Worm (Caenorhabditis elegans) whole organism, L1 larva: ENCODE measurements around the gene pqn-10.

ENCODE experiments used
- C04F5.9 ChIP-seq: sonication (generic microtip); optimal IDR thresholded peaks from 2 replicates; lab custom pipeline; 2016; ENCODE audit warnings: missing genetic modification characterization, missing compliant biosample characterization
- C16A3.4 ChIP-seq: fragments of 150-350 bp; optimal IDR thresholded peaks from 2 replicates; lab custom pipeline; 2014; ENCODE audit warnings: missing biosample characterization, missing genetic modification characterization
- aha-1 ChIP-seq: fragments of 150-350 bp; optimal IDR thresholded peaks from 2 replicates; lab custom pipeline; 2014; ENCODE audit warnings: missing biosample characterization, missing genetic modification characterization
- ama-1 ChIP-seq: fragments of 150-350 bp; optimal IDR thresholded peaks from 2 replicates; lab custom pipeline; 2014
- blmp-1 ChIP-seq: fragments of 150-350 bp; optimal IDR thresholded peaks from 2 replicates; lab custom pipeline; 2014; ENCODE audit warnings: missing biosample characterization, missing genetic modification characterization
- ceh-8 ChIP-seq: fragments of 200-800 bp; sonication (Bioruptor generic); optimal IDR thresholded peaks from 2 replicates; lab custom pipeline; 2018; ENCODE audit warnings: mild to moderate bottlenecking, missing genetic modification characterization, moderate library complexity, missing compliant biosample characterization
- ceh-82 ChIP-seq, 3 experiments: fragments of 150-350 bp in 1 of 3; sonication (generic microtip) in 2 of 3; optimal IDR thresholded peaks; 2 replicates each; lab custom pipeline; 2014 to 2017; ENCODE audit warnings: missing biosample characterization in 3 of 3, missing genetic modification characterization in 3 of 3
- ces-1 ChIP-seq: fragments of 150-350 bp; optimal IDR thresholded peaks from 2 replicates; lab custom pipeline; 2014; ENCODE audit warnings: missing biosample characterization, missing genetic modification reagents, missing genetic modification characterization
- dsc-1 ChIP-seq: sonication (generic microtip); optimal IDR thresholded peaks from 2 replicates; lab custom pipeline; 2016; ENCODE audit warnings: mild to moderate bottlenecking, missing genetic modification characterization, missing compliant biosample characterization
- elt-2 ChIP-seq: sonication (generic microtip); optimal IDR thresholded peaks from 2 replicates; lab custom pipeline; 2016; ENCODE audit warnings: missing genetic modification characterization, mild to moderate bottlenecking, inconsistent platforms, missing compliant biosample characterization, missing genetic modification reagents
- elt-3 ChIP-seq, 6 experiments: fragments of 150-350 bp in 1 of 6; sonication (generic microtip); optimal IDR thresholded peaks; 2 replicates each; lab custom pipeline; 2017 to 2018; ENCODE audit warnings: missing biosample characterization in 6 of 6, missing genetic modification characterization in 6 of 6, inconsistent platforms in 1 of 6
- ets-5 ChIP-seq: fragments of 200-800 bp; sonication (Bioruptor generic); IDR thresholded peaks from 2 replicates; pipeline ENCODE4 v1.3.6; 2022; ENCODE audit warnings: missing genetic modification characterization, missing compliant biosample characterization
- fkh-10 ChIP-seq: sonication (generic microtip); optimal IDR thresholded peaks from 2 replicates; lab custom pipeline; 2017; ENCODE audit warnings: missing biosample characterization, missing genetic modification reagents, missing genetic modification characterization
- grh-1 ChIP-seq: fragments of 200-800 bp; sonication (Bioruptor generic); IDR thresholded peaks from 2 replicates; pipeline ENCODE4 v1.3.6; 2022; ENCODE audit warnings: missing genetic modification reagents, missing genetic modification characterization, missing compliant biosample characterization
- irx-1 ChIP-seq: sonication (generic microtip); optimal IDR thresholded peaks from 2 replicates; lab custom pipeline; 2016; ENCODE audit warnings: missing genetic modification characterization, missing compliant biosample characterization
- lin-13 ChIP-seq: fragments of 150-350 bp; optimal IDR thresholded peaks from 2 replicates; lab custom pipeline; 2014; ENCODE audit warnings: missing biosample characterization, missing genetic modification reagents, missing genetic modification characterization
- lin-14 ChIP-seq: fragments of 200-800 bp; sonication (Bioruptor generic); optimal IDR thresholded peaks from 2 replicates; lab custom pipeline; 2018; ENCODE audit warnings: mild to moderate bottlenecking, missing genetic modification characterization, moderate library complexity, missing compliant biosample characterization
- lin-15B ChIP-seq: fragments of 150-350 bp; sonication (generic microtip); optimal IDR thresholded peaks from 3 replicates; lab custom pipeline; 2014; ENCODE audit warnings: missing biosample characterization, missing genetic modification characterization
- lir-3 ChIP-seq: sonication (generic microtip); optimal IDR thresholded peaks from 2 replicates; lab custom pipeline; 2016; ENCODE audit warnings: mild to moderate bottlenecking, missing genetic modification characterization, moderate library complexity, missing compliant biosample characterization; ENCODE audit not compliant: poor library complexity
- mep-1 ChIP-seq: fragments of 150-350 bp; optimal IDR thresholded peaks from 2 replicates; lab custom pipeline; 2014; ENCODE audit warnings: missing biosample characterization, missing genetic modification characterization
- nhr-28 ChIP-seq: fragments of 150-350 bp; optimal IDR thresholded peaks from 2 replicates; lab custom pipeline; 2014; ENCODE audit warnings: missing biosample characterization, missing genetic modification characterization
- nhr-71 ChIP-seq: sonication (generic microtip); optimal IDR thresholded peaks from 2 replicates; lab custom pipeline; 2016; ENCODE audit warnings: mild to moderate bottlenecking, missing genetic modification characterization, moderate library complexity, missing compliant biosample characterization
- nhr-76 ChIP-seq: sonication (generic microtip); optimal IDR thresholded peaks from 2 replicates; lab custom pipeline; 2017; ENCODE audit warnings: missing biosample characterization, missing genetic modification characterization
- nhr-77 ChIP-seq: fragments of 150-350 bp; optimal IDR thresholded peaks from 2 replicates; lab custom pipeline; 2014; ENCODE audit warnings: missing biosample characterization, missing genetic modification characterization
- nhr-84 ChIP-seq: sonication (generic microtip); optimal IDR thresholded peaks from 2 replicates; lab custom pipeline; 2017; ENCODE audit warnings: missing biosample characterization, missing genetic modification characterization
- pqm-1 ChIP-seq: sonication (generic microtip); optimal IDR thresholded peaks from 3 replicates; lab custom pipeline; 2017; ENCODE audit warnings: missing biosample characterization, missing genetic modification characterization
- rnt-1 ChIP-seq: sonication (generic microtip); optimal IDR thresholded peaks from 2 replicates; lab custom pipeline; 2016; ENCODE audit warnings: mild to moderate bottlenecking, missing genetic modification characterization, moderate library complexity, missing compliant biosample characterization
- skn-1 ChIP-seq: fragments of 150-350 bp; optimal IDR thresholded peaks from 2 replicates; lab custom pipeline; 2014; ENCODE audit warnings: missing biosample characterization, missing genetic modification characterization
- sox-4 ChIP-seq: sonication (generic microtip); optimal IDR thresholded peaks from 2 replicates; lab custom pipeline; 2016; ENCODE audit warnings: missing genetic modification characterization, missing compliant biosample characterization
- sup-37 ChIP-seq: fragments of 200-800 bp; sonication (Bioruptor generic); optimal IDR thresholded peaks from 2 replicates; lab custom pipeline; 2018; ENCODE audit warnings: mild to moderate bottlenecking, missing genetic modification characterization, missing compliant biosample characterization
- tbx-2 ChIP-seq: sonication (generic microtip); optimal IDR thresholded peaks from 2 replicates; lab custom pipeline; 2016; ENCODE audit warnings: missing genetic modification characterization, missing compliant biosample characterization
- unc-130 ChIP-seq: fragments of 150-350 bp; optimal IDR thresholded peaks from 2 replicates; lab custom pipeline; 2017; ENCODE audit warnings: missing biosample characterization, missing genetic modification characterization, inconsistent platforms
- unc-62 ChIP-seq: fragments of 150-350 bp; optimal IDR thresholded peaks from 2 replicates; lab custom pipeline; 2014; ENCODE audit warnings: missing biosample characterization, missing genetic modification reagents, missing genetic modification characterization
- unc-86 ChIP-seq: sonication (generic microtip); optimal IDR thresholded peaks from 2 replicates; lab custom pipeline; 2016; ENCODE audit warnings: missing genetic modification characterization, missing compliant biosample characterization
- xbp-1 ChIP-seq: sonication (generic microtip); optimal IDR thresholded peaks from 2 replicates; lab custom pipeline; 2016; ENCODE audit warnings: missing genetic modification characterization, missing compliant biosample characterization
- zip-4 ChIP-seq: fragments of 200-800 bp; sonication (Bioruptor generic); optimal IDR thresholded peaks from 2 replicates; lab custom pipeline; 2018; ENCODE audit warnings: mild to moderate bottlenecking, missing genetic modification characterization, moderate library complexity, missing compliant biosample characterization

The pqn-10 gene

DNA sequence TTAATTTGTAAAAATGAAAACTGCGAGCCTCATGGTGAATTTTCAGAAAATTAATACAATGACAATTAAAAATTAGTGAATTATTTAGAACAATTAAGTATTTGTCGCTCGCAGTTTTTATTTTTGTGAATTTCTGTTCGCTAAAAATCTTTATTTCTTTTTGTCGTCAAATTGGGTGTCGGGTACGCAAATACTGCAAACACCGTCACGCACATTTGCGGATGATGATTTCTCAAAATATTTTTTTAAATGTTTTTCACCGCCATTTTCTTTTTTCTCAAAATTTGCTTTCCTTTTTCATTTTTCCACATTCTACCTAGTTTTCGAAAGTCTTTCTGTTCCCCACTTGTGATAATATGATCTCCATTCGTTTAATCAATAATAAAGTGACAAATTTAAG lies 39.1 kb upstream of the pqn-10 start (continued):
- no peak for TF ChIP-seq nhr-28
- peak; percentile 98 for TF ChIP-seq skn-1 (tag; lab: Kevin White, UChicago)

DNA sequence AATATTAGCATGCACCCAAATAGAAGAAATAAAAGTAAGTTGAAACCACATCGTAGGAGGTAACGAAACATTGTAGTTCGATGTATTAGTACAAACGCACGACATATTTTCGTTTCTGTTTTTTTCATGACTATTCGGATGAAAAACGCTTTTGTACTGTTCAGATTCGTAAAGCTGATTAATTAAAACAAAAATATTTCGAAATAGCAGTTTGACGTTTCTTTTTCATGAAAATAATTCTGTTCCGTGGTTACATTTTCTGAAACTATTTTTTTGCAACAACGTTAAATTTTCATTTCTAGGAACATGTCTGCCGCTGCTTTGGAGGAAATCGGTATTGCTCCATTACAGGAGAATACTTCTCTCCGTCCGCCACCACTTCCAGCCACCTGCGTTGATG lies 38.5 kb upstream of the pqn-10 start, which contains the start of gene rpt-3:
TSS of gene rpt-3 (plus strand) at position 301 of the 400 bp plus-strand sequence.
- TF ChIP-seq ces-1 (GFP tag; lab: Kevin White, UChicago) (no peak), zip-4 (GFP tag; lab: Kevin White, UChicago) (no peak), ets-5 (no peak), irx-1 (tag; lab: Kevin White, UChicago) (no peak), blmp-1 (tag; lab: Kevin White, UChicago) (no peak), rnt-1 (no peak), grh-1 (GFP tag; lab: Robert Waterston, UW) (no peak), unc-86 (tag; lab: Kevin White, UChicago) (no peak), lir-3 (no peak), ceh-82 (tag; optimal IDR thresholded peaks at IDR 0.05; lab: Kevin White, UChicago) (no peak), nhr-77 (tag; lab: Kevin White, UChicago) (no peak), sup-37 (no peak), unc-62 (no peak), dsc-1 (tag; lab: Kevin White, UChicago) (no peak), C16A3.4 (tag; lab: Kevin White, UChicago) (no peak), lin-14 (GFP tag; lab: Kevin White, UChicago) (no peak), ama-1 (lab: Kevin White, UChicago) (no peak), nhr-71 (no peak), lin-13 (GFP tag; lab: Kevin White, UChicago) (no peak)

DNA sequence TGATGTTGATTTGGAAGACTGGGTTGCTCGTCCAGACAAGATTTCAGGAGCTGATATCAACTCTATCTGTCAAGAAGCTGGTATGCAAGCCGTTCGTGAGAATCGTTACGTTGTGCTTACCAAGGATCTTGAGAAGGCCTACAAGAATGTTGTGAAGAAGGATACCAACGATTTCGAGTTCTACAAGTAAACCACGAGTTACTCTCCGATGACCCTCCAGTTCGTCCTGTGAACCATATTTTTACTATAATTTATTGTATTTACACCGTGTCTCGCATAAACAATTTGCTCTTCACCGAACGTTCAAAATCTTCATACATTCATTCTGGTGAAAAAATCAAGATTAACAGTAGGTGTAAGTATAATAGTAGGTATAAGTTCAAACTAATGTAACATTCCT lies 37.0 kb upstream of the pqn-10 start:
- TF ChIP-seq zip-4 (GFP tag; lab: Kevin White, UChicago) = no peak
- no peak for TF ChIP-seq elt-2 (tag; lab: Kevin White, UChicago)

DNA sequence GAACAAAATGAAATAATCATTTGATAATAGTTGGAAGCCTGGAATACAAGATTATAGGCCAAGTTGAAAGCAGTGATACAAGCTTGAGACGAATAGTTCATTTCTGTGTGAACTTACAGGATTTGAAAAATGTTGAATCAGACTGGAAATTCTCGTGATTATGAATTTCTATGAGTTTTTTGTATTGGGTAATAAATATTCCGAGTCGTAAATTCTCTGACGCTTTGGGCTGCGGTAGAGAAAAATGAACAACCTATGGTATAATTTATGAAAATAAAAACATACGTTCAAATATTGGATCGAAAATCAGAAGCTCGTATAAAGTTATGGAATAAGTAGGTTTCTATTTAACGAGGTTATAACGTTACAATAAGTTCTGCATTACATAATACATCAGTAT lies 35.2 kb upstream of the pqn-10 start, which contains the start of gene srb-11:
TSS of gene srb-11 (minus strand) at position 101 of the 400 bp plus-strand sequence.
- TF ChIP-seq mep-1 (tag; lab: Kevin White, UChicago) (no peak), pqm-1 (tag; lab: Kevin White, UChicago) (no peak), sox-4 (tag; lab: Kevin White, UChicago) (no peak), dsc-1 (tag; lab: Kevin White, UChicago) (no peak), xbp-1 (tag; lab: Kevin White, UChicago) (no peak), lin-15B (tag; lab: Kevin White, UChicago) (no peak), C04F5.9 (tag; lab: Kevin White, UChicago) (no peak), nhr-71 (no peak), lin-14 (GFP tag; lab: Kevin White, UChicago) (no peak), grh-1 (GFP tag; lab: Robert Waterston, UW) (no peak), ceh-8 (GFP tag; lab: Kevin White, UChicago) (no peak), blmp-1 (tag; lab: Kevin White, UChicago) (no peak), nhr-84 (tag; lab: Kevin White, UChicago) (no peak), elt-3 (tag; optimal IDR thresholded peaks at IDR 0.05; lab: Kevin White, UChicago) (no peak), lin-13 (GFP tag; lab: Kevin White, UChicago) (no peak), aha-1 (no peak), unc-130 (tag; lab: Kevin White, UChicago) (no peak), tbx-2 (tag; lab: Kevin White, UChicago) (no peak), nhr-76 (tag; lab: Kevin White, UChicago) (no peak), fkh-10 (GFP tag; lab: Kevin White, UChicago) (no peak)
